Worm (Caenorhabditis elegans): Measurements from ENCODE around the gene F19C7.2.

- TF ChIP-seq ceh-2 (tag; optimal IDR thresholded peaks at IDR 0.05) (no peak), ceh-45 (GFP tag; IDR thresholded peaks at IDR 0.05) (no peak), unc-3 (GFP tag; conservative IDR thresholded peaks at IDR 0.05) (no peak), unc-3 (tag; optimal IDR thresholded peaks at IDR 0.05) (no peak), pag-3 (tag; optimal IDR thresholded peaks at IDR 0.05; ENCODE audit: borderline replicate concordance) (no peak)
Observed at ce11 chrIV:4596824-4597223, 2.9 kb upstream of the F19C7.2 start, which contains the start of gene F19C7.3.

Data from whole organism, late embryonic.